Fruit fly (Drosophila melanogaster) whole organism, embryonic: Measurements from ENCODE around the gene CG33282.

Experiments used
- Antp ChIP-seq: fragments of 200-800 bp; sonication (Bioruptor generic); optimal IDR thresholded peaks from 3 replicates; lab custom pipeline; 2016; ENCODE audit warnings: missing biosample characterization, missing genetic modification characterization
- Atf-2 ChIP-seq: fragments of 200-800 bp; sonication (Bioruptor generic); optimal IDR thresholded peaks from 2 replicates; lab custom pipeline; 2016; ENCODE audit warnings: missing biosample characterization, missing genetic modification characterization
- Atf3 ChIP-seq: fragments of 200-800 bp; sonication (Bioruptor generic); optimal IDR thresholded peaks from 3 replicates; lab custom pipeline; 2016; ENCODE audit warnings: missing biosample characterization, missing genetic modification characterization
- CG10267 ChIP-seq: fragments of 200-800 bp; sonication (Bioruptor generic); optimal IDR thresholded peaks from 2 replicates; lab custom pipeline; 2018; ENCODE audit warnings: missing biosample characterization, mild to moderate bottlenecking, missing genetic modification characterization, moderate library complexity
- CG11085 ChIP-seq: fragments of 200-800 bp; sonication (Bioruptor generic); IDR thresholded peaks from 2 replicates; pipeline ENCODE4 v1.3.6; 2022; ENCODE audit warnings: missing biosample characterization, missing genetic modification characterization
- CG12219 ChIP-seq: fragments of 200-800 bp; sonication (Bioruptor generic); optimal IDR thresholded peaks from 3 replicates; lab custom pipeline; 2018; ENCODE audit warnings: missing biosample characterization, mild to moderate bottlenecking, missing genetic modification characterization
- CG1233 ChIP-seq: fragments of 200-800 bp; sonication (Bioruptor generic); optimal IDR thresholded peaks from 4 replicates; lab custom pipeline; 2018; ENCODE audit warnings: missing biosample characterization, mild to moderate bottlenecking, missing genetic modification characterization
- CG14710 ChIP-seq: fragments of 200-800 bp; sonication (Bioruptor generic); optimal IDR thresholded peaks from 3 replicates; lab custom pipeline; 2019; ENCODE audit warnings: missing biosample characterization, mild to moderate bottlenecking, missing genetic modification characterization, moderate library complexity
- CG17912 ChIP-seq: fragments of 200-800 bp; sonication (Bioruptor generic); optimal IDR thresholded peaks from 2 replicates; lab custom pipeline; 2018; ENCODE audit warnings: missing biosample characterization, mild to moderate bottlenecking, missing genetic modification characterization
- CG18764 ChIP-seq: fragments of 200-800 bp; sonication (Bioruptor generic); optimal IDR thresholded peaks from 3 replicates; lab custom pipeline; 2016; ENCODE audit warnings: missing biosample characterization, missing genetic modification characterization
- CG2116 ChIP-seq: fragments of 200-800 bp; sonication (Bioruptor generic); optimal IDR thresholded peaks from 3 replicates; lab custom pipeline; 2018; ENCODE audit warnings: missing biosample characterization, mild to moderate bottlenecking, missing genetic modification characterization
- CG32532 ChIP-seq: fragments of 200-800 bp; sonication (Bioruptor generic); IDR thresholded peaks from 2 replicates; pipeline ENCODE4 v1.3.6; 2022; ENCODE audit warnings: missing biosample characterization, missing genetic modification characterization
- CG33213 ChIP-seq: fragments of 200-800 bp; sonication (Bioruptor generic); optimal IDR thresholded peaks from 3 replicates; lab custom pipeline; 2016; ENCODE audit warnings: missing biosample characterization, missing genetic modification characterization
- CG4360 ChIP-seq: fragments of 200-800 bp; sonication (Bioruptor generic); IDR thresholded peaks from 2 replicates; pipeline ENCODE4 v1.3.6; 2022; ENCODE audit warnings: missing biosample characterization, missing genetic modification characterization
- CG43689 ChIP-seq: fragments of 200-800 bp; sonication (Bioruptor generic); IDR thresholded peaks from 2 replicates; pipeline ENCODE4 v1.3.6; 2022; ENCODE audit warnings: missing biosample characterization, missing genetic modification characterization
- CG6683 ChIP-seq: fragments of 200-800 bp; sonication (Bioruptor generic); optimal IDR thresholded peaks from 2 replicates; lab custom pipeline; 2017; ENCODE audit warnings: missing biosample characterization, mild to moderate bottlenecking, missing genetic modification characterization, missing genetic modification reagents
- CG6791 ChIP-seq: fragments of 200-800 bp; sonication (Bioruptor generic); IDR thresholded peaks from 3 replicates; pipeline ENCODE4 v1.3.6; 2022; ENCODE audit warnings: missing biosample characterization, missing genetic modification characterization; ENCODE audit not compliant: partially characterized antibody
- CG7987 ChIP-seq: fragments of 200-800 bp; sonication (Bioruptor generic); optimal IDR thresholded peaks from 2 replicates; lab custom pipeline; 2018; ENCODE audit warnings: missing biosample characterization, mild to moderate bottlenecking, missing genetic modification characterization, moderate library complexity
- Chrac-16 ChIP-seq: fragments of 200-800 bp; sonication (Bioruptor generic); optimal IDR thresholded peaks from 3 replicates; lab custom pipeline; 2016; ENCODE audit warnings: missing biosample characterization, missing genetic modification characterization
- D19A ChIP-seq: fragments of 200-800 bp; optimal IDR thresholded peaks from 3 replicates; lab custom pipeline; 2019; ENCODE audit warnings: missing biosample characterization, mild to moderate bottlenecking, missing genetic modification characterization, moderate library complexity
- Dad ChIP-seq: fragments of 200-800 bp; sonication (Bioruptor generic); optimal IDR thresholded peaks from 3 replicates; lab custom pipeline; 2016; ENCODE audit warnings: missing biosample characterization, missing genetic modification characterization
- Dbx ChIP-seq: fragments of 200-800 bp; sonication (Bioruptor generic); IDR thresholded peaks from 3 replicates; pipeline ENCODE4 v1.3.6; 2022; ENCODE audit warnings: missing biosample characterization, missing genetic modification characterization
- Dip3 ChIP-seq: fragments of 200-800 bp; sonication (Bioruptor generic); optimal IDR thresholded peaks from 3 replicates; lab custom pipeline; 2016; ENCODE audit warnings: missing biosample characterization, missing genetic modification characterization
- Doc2 ChIP-seq: fragments of 200-800 bp; sonication (Bioruptor generic); IDR thresholded peaks from 2 replicates; pipeline ENCODE4 v1.3.6; 2022; ENCODE audit warnings: missing biosample characterization, missing genetic modification characterization
- Fer1 ChIP-seq: fragments of 200-800 bp; sonication (Bioruptor generic); optimal IDR thresholded peaks from 2 replicates; lab custom pipeline; 2017; ENCODE audit warnings: missing biosample characterization, mild to moderate bottlenecking, missing genetic modification characterization
- Fer3 ChIP-seq: fragments of 200-800 bp; sonication (Bioruptor generic); optimal IDR thresholded peaks from 2 replicates; lab custom pipeline; 2018; ENCODE audit warnings: missing biosample characterization, mild to moderate bottlenecking, missing genetic modification characterization, moderate library complexity
- HLH54F ChIP-seq: fragments of 200-800 bp; sonication (Bioruptor generic); optimal IDR thresholded peaks from 3 replicates; lab custom pipeline; 2016; ENCODE audit warnings: missing biosample characterization, missing genetic modification characterization
- Hey ChIP-seq: fragments of 200-800 bp; sonication (Bioruptor generic); optimal IDR thresholded peaks from 3 replicates; lab custom pipeline; 2018; ENCODE audit warnings: missing biosample characterization, mild to moderate bottlenecking, missing genetic modification characterization
- HmgD ChIP-seq: fragments of 200-800 bp; sonication (Bioruptor generic); optimal IDR thresholded peaks from 3 replicates; lab custom pipeline; 2016; ENCODE audit warnings: missing biosample characterization, missing genetic modification characterization
- HmgZ ChIP-seq: fragments of 200-800 bp; sonication (Bioruptor generic); optimal IDR thresholded peaks from 2 replicates; lab custom pipeline; 2018; ENCODE audit warnings: missing biosample characterization, mild to moderate bottlenecking, missing genetic modification characterization
- Mrtf ChIP-seq: fragments of 200-800 bp; sonication (Bioruptor generic); IDR thresholded peaks from 3 replicates; pipeline ENCODE4 v1.3.6; 2022; ENCODE audit warnings: missing biosample characterization, missing genetic modification characterization
- Six4 ChIP-seq: fragments of 200-800 bp; sonication (Bioruptor generic); optimal IDR thresholded peaks from 2 replicates; lab custom pipeline; 2016; ENCODE audit warnings: missing biosample characterization, missing genetic modification characterization
- Sry-δ ChIP-seq: fragments of 200-800 bp; sonication (Bioruptor generic); optimal IDR thresholded peaks from 2 replicates; lab custom pipeline; 2016; ENCODE audit warnings: missing biosample characterization, missing genetic modification characterization
- YL-1 ChIP-seq: fragments of 200-800 bp; sonication (Bioruptor generic); optimal IDR thresholded peaks from 3 replicates; lab custom pipeline; 2017; ENCODE audit warnings: missing biosample characterization, mild to moderate bottlenecking, missing genetic modification characterization
- ase ChIP-seq: fragments of 200-800 bp; sonication (Bioruptor generic); IDR thresholded peaks from 3 replicates; pipeline ENCODE4 v1.3.6; 2022; ENCODE audit warnings: missing biosample characterization, missing genetic modification characterization
- ash1 ChIP-seq: fragments of 200-800 bp; sonication (Bioruptor generic); optimal IDR thresholded peaks from 2 replicates; lab custom pipeline; 2018; ENCODE audit warnings: missing biosample characterization, mild to moderate bottlenecking, missing genetic modification characterization
- bbx ChIP-seq: fragments of 200-800 bp; sonication (Bioruptor generic); IDR thresholded peaks from 2 replicates; pipeline ENCODE4 v1.3.6; 2022; ENCODE audit warnings: missing biosample characterization, missing genetic modification characterization; ENCODE audit not compliant: partially characterized antibody
- br ChIP-seq: fragments of >200 bp; optimal IDR thresholded peaks from 2 replicates; lab custom pipeline; 2017
- da ChIP-seq: fragments of 200-800 bp; sonication (Bioruptor generic); optimal IDR thresholded peaks from 2 replicates; lab custom pipeline; 2016; ENCODE audit warnings: missing biosample characterization, missing genetic modification characterization
- dati ChIP-seq: fragments of 200-800 bp; sonication (Bioruptor generic); IDR thresholded peaks from 2 replicates; pipeline ENCODE4 v1.3.6; 2022; ENCODE audit warnings: missing biosample characterization, missing genetic modification characterization
- dpn ChIP-seq, 2 experiments: fragments of 200-800 bp; sonication (Bioruptor generic); optimal IDR thresholded peaks; 3 replicates each; lab custom pipeline; 2016; ENCODE audit warnings: missing biosample characterization in 2 of 2, missing genetic modification characterization in 2 of 2
- hkb ChIP-seq, 2 experiments: fragments of 200-800 bp in 1 of 2; fragments of >200 bp in 1 of 2; sonication (Bioruptor generic) in 1 of 2; IDR thresholded peaks in 1 of 2; optimal IDR thresholded peaks in 1 of 2; 2 replicates each; pipeline versions ENCODE4 v1.3.6 to Lab custom; 2017 to 2022; ENCODE audit warnings: missing biosample characterization in 1 of 2, missing genetic modification characterization in 1 of 2
- lbe ChIP-seq: fragments of 200-800 bp; sonication (Bioruptor generic); optimal IDR thresholded peaks from 2 replicates; lab custom pipeline; 2016; ENCODE audit warnings: missing biosample characterization, mild to moderate bottlenecking, missing genetic modification characterization
- nerfin-2 ChIP-seq: fragments of 200-800 bp; sonication (Bioruptor generic); IDR thresholded peaks from 2 replicates; pipeline ENCODE4 v1.3.6; 2022; ENCODE audit warnings: missing biosample characterization, missing genetic modification characterization; ENCODE audit not compliant: partially characterized antibody
- p53 ChIP-seq: fragments of 200-800 bp; sonication (Bioruptor generic); optimal IDR thresholded peaks from 2 replicates; lab custom pipeline; 2016; ENCODE audit warnings: missing biosample characterization, missing genetic modification characterization
- ranshi ChIP-seq: fragments of 200-800 bp; sonication (Bioruptor generic); IDR thresholded peaks from 2 replicates; pipeline ENCODE4 v1.3.6; 2022; ENCODE audit warnings: missing biosample characterization, missing genetic modification characterization
- ro ChIP-seq: fragments of 200-800 bp; sonication (Bioruptor generic); IDR thresholded peaks from 2 replicates; pipeline ENCODE4 v1.3.6; 2022; ENCODE audit warnings: missing biosample characterization, missing genetic modification characterization
- seq ChIP-seq: fragments of 200-800 bp; sonication (Bioruptor generic); IDR thresholded peaks from 2 replicates; pipeline ENCODE4 v1.3.6; 2022; ENCODE audit warnings: missing biosample characterization, missing genetic modification characterization
- sqz ChIP-seq: fragments of 200-800 bp; sonication (Bioruptor generic); optimal IDR thresholded peaks from 3 replicates; lab custom pipeline; 2018; ENCODE audit warnings: missing biosample characterization, mild to moderate bottlenecking, missing genetic modification characterization
- zfh1 ChIP-seq: fragments of 200-800 bp; sonication (Bioruptor generic); IDR thresholded peaks from 3 replicates; pipeline ENCODE4 v1.3.6; 2022; ENCODE audit warnings: missing biosample characterization, missing genetic modification characterization

The CG33282 gene

dm6 chr2L:3338566-3339215, 11.0 kb downstream of the CG33282 start (continued):
- TF ChIP-seq da (peak; percentile 10), Mrtf (peak; percentile 64; the same call in 1 of the 3 replicates), Doc2 (GFP tag; lab: Robert Waterston, UW) (no peak), CG32532 (GFP tag; lab: Robert Waterston, UW) (peak; percentile 38; the same call in 1 of the 2 replicates), HmgZ (peak; percentile 9), D19A (tag; lab: Kevin White, UChicago) (peak; percentile 73), Chrac-16 (peak; percentile 86), CG17912 (GFP tag; lab: Kevin White, UChicago) (no peak), CG10267 (tag; lab: Kevin White, UChicago) (peak; percentile 81), CG4360 (GFP tag; lab: Robert Waterston, UW) (peak; percentile 54; the same call in 1 of the 2 replicates), sqz (no peak), zfh1 (peak; percentile 87), CG18764 (peak; percentile 85), ranshi (peak; percentile 68; the same call in 1 of the 2 replicates), CG1233 (GFP tag; lab: Kevin White, UChicago) (peak; percentile 30), CG33213 (peak; percentile 75), CG6791 (GFP tag; lab: Robert Waterston, UW) (no peak), Antp (GFP tag; lab: Kevin White, UChicago) (peak; percentile 88), dati (GFP tag; lab: Robert Waterston, UW) (peak; percentile 59; the same call in 1 of the 2 replicates), Fer1 (GFP tag; lab: Kevin White, UChicago) (no peak), YL-1 (GFP tag; lab: Kevin White, UChicago) (no peak), p53 (GFP tag; lab: Kevin White, UChicago) (peak; percentile 67), nerfin-2 (GFP tag; lab: Robert Waterston, UW) (no peak), lbe (GFP tag; lab: Kevin White, UChicago) (no peak), CG11085 (no peak; the same call in 1 of the 2 replicates), hkb (optimal IDR thresholded peaks at IDR 0.05; lab: Kevin White, UChicago) (no peak), hkb (GFP tag; IDR thresholded peaks at IDR 0.05; lab: Robert Waterston, UW) (peak; percentile 55; the same call in 1 of the 2 replicates), CG14710 (tag; lab: Kevin White, UChicago) (peak; percentile 88), Sry-δ (GFP tag; lab: Kevin White, UChicago) (no peak), Dip3 (GFP tag; lab: Kevin White, UChicago) (no peak), br (lab: Kevin White, UChicago) (no peak), CG43689 (no peak), seq (GFP tag; lab: Robert Waterston, UW) (no peak), Six4 (peak; percentile 89), Atf3 (GFP tag; lab: Kevin White, UChicago) (peak; percentile 91), Dad (peak; percentile 56), bbx (GFP tag; lab: Robert Waterston, UW) (no peak), CG2116 (GFP tag; lab: Kevin White, UChicago) (peak; percentile 5), Dbx (GFP tag; lab: Robert Waterston, UW) (no peak), Atf-2 (GFP tag; lab: Kevin White, UChicago) (peak; percentile 86), HLH54F (GFP tag; lab: Kevin White, UChicago) (peak; percentile 9), HmgD (GFP tag; lab: Kevin White, UChicago) (peak; percentile 70), CG7987 (GFP tag; lab: Kevin White, UChicago) (peak; percentile 24), ro (GFP tag; lab: Robert Waterston, UW) (peak; percentile 66; the same call in 1 of the 2 replicates), CG12219 (GFP tag; lab: Kevin White, UChicago) (peak; percentile 39), Hey (tag; lab: Kevin White, UChicago) (no peak), Fer3 (peak; percentile 40), ase (GFP tag; lab: Robert Waterston, UW) (peak; percentile 76; the same call in 2 of the 3 replicates), ash1 (GFP tag; lab: Kevin White, UChicago) (no peak), dpn (GFP tag; optimal IDR thresholded peaks at IDR 0.05; lab: Kevin White, UChicago) (peak; percentile 77 to 82), CG6683 (GFP tag; lab: Kevin White, UChicago) (no peak)
